Fruit fly (Drosophila melanogaster) whole organism: ENCODE results near the gene mRpS34.

Experiments
- CG8478 ChIP-seq: fragments of >200 bp; optimal IDR thresholded peaks from 2 replicates; lab custom pipeline; 2018; ENCODE audit warnings: inconsistent platforms
- Dll ChIP-seq: fragments of >200 bp; optimal IDR thresholded peaks from 2 replicates; lab custom pipeline; 2017
- EcR ChIP-seq, 2 experiments: fragments of >200 bp; optimal IDR thresholded peaks; 2 replicates each; lab custom pipeline; 2017; ENCODE audit warnings: missing biosample characterization in 2 of 2, missing genetic modification characterization in 2 of 2, missing genetic modification reagents in 2 of 2
- pan ChIP-seq: fragments of >200 bp; optimal IDR thresholded peaks from 2 replicates; lab custom pipeline; 2017
- psq ChIP-seq: fragments of >200 bp; optimal IDR thresholded peaks from 2 replicates; lab custom pipeline; 2017
- usp ChIP-seq: fragments of >200 bp; optimal IDR thresholded peaks from 2 replicates; lab custom pipeline; 2017; ENCODE audit warnings: missing biosample characterization, missing genetic modification characterization, mixed read lengths

- no peak for TF ChIP-seq EcR (GFP tag; optimal IDR thresholded peaks at IDR 0.05; lab: Kevin White, UChicago)
- no peak for TF ChIP-seq CG8478 (lab: Kevin White, UChicago)
- no peak for TF ChIP-seq Dll (lab: Kevin White, UChicago)
- no peak for TF ChIP-seq pan (lab: Kevin White, UChicago)
- no peak for TF ChIP-seq usp (GFP tag; lab: Kevin White, UChicago)
- no peak for TF ChIP-seq psq (lab: Kevin White, UChicago)
Measured at dm6 chr3L:16309972-16310371, 37.9 kb upstream of the mRpS34 start.
